Worm (Caenorhabditis elegans): Measurements from ENCODE around the gene F02D10.3.
A peak's percentile ranks its signal among the peaks of the same experiment; 100 is the strongest.
"Not testable (repeated sequence)": the region's sequence is repeated elsewhere in the genome, so short reads cannot be mapped to it uniquely, and the experiment has no call there.

The F02D10.3 gene

ce11 chrX:13435790-13436472, 26.5 kb downstream of the F02D10.3 start, which contains the start of gene jmjd-3.3:
Gene jmjd-3.3 (plus strand): TSS chrX:13436422.
- TF ChIP-seq tab-1 (GFP tag; IDR thresholded peaks at IDR 0.05) (no peak), klf-2 (GFP tag; conservative IDR thresholded peaks at IDR 0.05) (no peak), cog-1 (tag; optimal IDR thresholded peaks at IDR 0.05) (no peak), ztf-23 (GFP tag; IDR thresholded peaks at IDR 0.05) (no peak), ztf-29 (GFP tag; IDR thresholded peaks at IDR 0.05) (no peak), ref-1 (GFP tag; conservative IDR thresholded peaks at IDR 0.05) (no peak)

- TF ChIP-seq tab-1 (GFP tag; IDR thresholded peaks at IDR 0.05) (no peak), flt-1 (GFP tag; IDR thresholded peaks at IDR 0.05) (no peak), ref-1 (GFP tag; conservative IDR thresholded peaks at IDR 0.05) (no peak), ztf-23 (GFP tag; IDR thresholded peaks at IDR 0.05) (no peak), T22C8.4 (GFP tag; IDR thresholded peaks at IDR 0.05) (no peak), med-1 (GFP tag; optimal IDR thresholded peaks at IDR 0.05; ENCODE audit: insufficient read depth) (no peak), ztf-29 (GFP tag; IDR thresholded peaks at IDR 0.05) (no peak), cog-1 (tag; optimal IDR thresholded peaks at IDR 0.05) (no peak), klf-2 (GFP tag; conservative IDR thresholded peaks at IDR 0.05) (no peak)
Measured at ce11 chrX:13435116-13435515, 27.3 kb downstream of the F02D10.3 start.

ce11 chrX:13431388-13431787, 31.0 kb downstream of the F02D10.3 start, which contains the start of gene C29F7.10:
Gene C29F7.10 (minus strand): TSS chrX:13431488.
- not testable (repeated sequence) for TF ChIP-seq med-1 (GFP tag; optimal IDR thresholded peaks at IDR 0.05; ENCODE audit: insufficient read depth); flt-1 (GFP tag; IDR thresholded peaks at IDR 0.05); cog-1 (tag; optimal IDR thresholded peaks at IDR 0.05)

ce11 chrX:13428755-13429154, 33.7 kb downstream of the F02D10.3 start, which contains the start of gene fkh-4:
Gene fkh-4 (minus strand): TSS chrX:13428855.
- TF ChIP-seq klf-2 (GFP tag; conservative IDR thresholded peaks at IDR 0.05); ztf-23 (GFP tag; IDR thresholded peaks at IDR 0.05); cog-1 (tag; optimal IDR thresholded peaks at IDR 0.05): not testable (repeated sequence)

ce11 chrX:13423340-13423739, 39.1 kb downstream of the F02D10.3 start, which contains the start of gene fkh-3:
Gene fkh-3 (minus strand): TSS chrX:13423440.
- TF ChIP-seq flt-1 (GFP tag; IDR thresholded peaks at IDR 0.05) (no peak), med-1 (GFP tag; optimal IDR thresholded peaks at IDR 0.05; ENCODE audit: insufficient read depth) (no peak), ref-1 (GFP tag; conservative IDR thresholded peaks at IDR 0.05) (no peak), ztf-23 (GFP tag; IDR thresholded peaks at IDR 0.05) (no peak), tab-1 (GFP tag; IDR thresholded peaks at IDR 0.05) (no peak), T22C8.4 (GFP tag; IDR thresholded peaks at IDR 0.05) (no peak), klf-2 (GFP tag; conservative IDR thresholded peaks at IDR 0.05) (no peak), ztf-29 (GFP tag; IDR thresholded peaks at IDR 0.05) (no peak), cog-1 (tag; optimal IDR thresholded peaks at IDR 0.05) (no peak)

- TF ChIP-seq tab-1 (GFP tag; IDR thresholded peaks at IDR 0.05) = no peak
- TF ChIP-seq flt-1 (GFP tag; IDR thresholded peaks at IDR 0.05) = no peak
Measured at ce11 chrX:13421068-13421467, 41.4 kb downstream of the F02D10.3 start.

ce11 chrX:13419884-13420339, 42.5 kb downstream of the F02D10.3 start, which contains the start of gene C29F7.3:
Gene C29F7.3 (minus strand): TSS chrX:13419934.
- TF ChIP-seq T22C8.4 (GFP tag; IDR thresholded peaks at IDR 0.05) = no peak
- TF ChIP-seq cog-1 (tag; optimal IDR thresholded peaks at IDR 0.05) = peak; percentile 58

ce11 chrX:13417479-13417878, 44.9 kb downstream of the F02D10.3 start:
- TF ChIP-seq cog-1 (tag; optimal IDR thresholded peaks at IDR 0.05) = no peak
- TF ChIP-seq tab-1 (GFP tag; IDR thresholded peaks at IDR 0.05) = no peak
- no peak for TF ChIP-seq med-1 (GFP tag; optimal IDR thresholded peaks at IDR 0.05; ENCODE audit: insufficient read depth)
- no peak for TF ChIP-seq ztf-23 (GFP tag; IDR thresholded peaks at IDR 0.05)
- no peak for TF ChIP-seq klf-2 (GFP tag; conservative IDR thresholded peaks at IDR 0.05)
- no peak for TF ChIP-seq ref-1 (GFP tag; conservative IDR thresholded peaks at IDR 0.05)
- no peak for TF ChIP-seq T22C8.4 (GFP tag; IDR thresholded peaks at IDR 0.05)
- no peak for TF ChIP-seq ztf-29 (GFP tag; IDR thresholded peaks at IDR 0.05)
- TF ChIP-seq flt-1 (GFP tag; IDR thresholded peaks at IDR 0.05) = no peak

- TF ChIP-seq klf-2 (GFP tag; conservative IDR thresholded peaks at IDR 0.05) = no peak
- no peak for TF ChIP-seq T22C8.4 (GFP tag; IDR thresholded peaks at IDR 0.05)
- no peak for TF ChIP-seq ztf-29 (GFP tag; IDR thresholded peaks at IDR 0.05)
- TF ChIP-seq ztf-23 (GFP tag; IDR thresholded peaks at IDR 0.05) = no peak
- TF ChIP-seq med-1 (GFP tag; optimal IDR thresholded peaks at IDR 0.05; ENCODE audit: insufficient read depth) = no peak
- no peak for TF ChIP-seq flt-1 (GFP tag; IDR thresholded peaks at IDR 0.05)
Measured at ce11 chrX:13415722-13416121, 46.7 kb downstream of the F02D10.3 start, which contains the start of gene C29F7.2. Gene C29F7.2 (plus strand): TSS chrX:13416078.

ce11 chrX:13414974-13415373, 47.4 kb downstream of the F02D10.3 start:
- TF ChIP-seq klf-2 (GFP tag; conservative IDR thresholded peaks at IDR 0.05) (peak; percentile 77), ztf-29 (GFP tag; IDR thresholded peaks at IDR 0.05) (peak; percentile 84), cog-1 (tag; optimal IDR thresholded peaks at IDR 0.05) (peak; percentile 17), T22C8.4 (GFP tag; IDR thresholded peaks at IDR 0.05) (no peak), ztf-23 (GFP tag; IDR thresholded peaks at IDR 0.05) (peak; percentile 65; the same call in 1 of the 2 replicates), ref-1 (GFP tag; conservative IDR thresholded peaks at IDR 0.05) (no peak; the same call in 1 of the 2 replicates), flt-1 (GFP tag; IDR thresholded peaks at IDR 0.05) (peak; percentile 60), med-1 (GFP tag; optimal IDR thresholded peaks at IDR 0.05; ENCODE audit: insufficient read depth) (no peak), tab-1 (GFP tag; IDR thresholded peaks at IDR 0.05) (peak; percentile 86)

All from whole organism, midembryonic.